Worm (Caenorhabditis elegans) whole organism, late embryonic: Measurements from ENCODE around the gene tag-124.

Source experiments
- odd-2 ChIP-seq: sonication (generic microtip); optimal IDR thresholded peaks from 2 replicates; lab custom pipeline; 2017; ENCODE audit warnings: antibody characterized with exemption, mild to moderate bottlenecking, missing genetic modification characterization, missing compliant biosample characterization
- pag-3 ChIP-seq: sonication (generic microtip); optimal IDR thresholded peaks from 2 replicates; lab custom pipeline; 2016; ENCODE audit warnings: missing compliant biosample characterization, missing genetic modification characterization, borderline replicate concordance
- zip-5 ChIP-seq: sonication (generic microtip); optimal IDR thresholded peaks from 2 replicates; lab custom pipeline; 2016; ENCODE audit warnings: missing genetic modification characterization, missing compliant biosample characterization

ce11 chrII:9589667-9590066 is 1.4 kb upstream of the tag-124 start, which contains the start of gene eral-1:
- no peak for TF ChIP-seq pag-3 (tag; lab: Kevin White, UChicago)
- no peak for TF ChIP-seq zip-5 (tag; lab: Kevin White, UChicago)
- TF ChIP-seq odd-2 = no peak
